Worm (Caenorhabditis elegans) whole organism, L4 larva: ENCODE results near the gene W05E10.2.

Experiments used
- jun-1 ChIP-seq: fragments of 150-350 bp; optimal IDR thresholded peaks from 2 replicates; lab custom pipeline; 2014; ENCODE audit warnings: missing biosample characterization, missing genetic modification reagents, missing genetic modification characterization
- nhr-11 ChIP-seq: fragments of 150-350 bp; optimal IDR thresholded peaks from 2 replicates; lab custom pipeline; 2014; ENCODE audit warnings: missing biosample characterization, missing genetic modification characterization
- nhr-42 ChIP-seq: fragments of 200-800 bp; sonication (Bioruptor generic); IDR thresholded peaks from 2 replicates; pipeline ENCODE4 v1.3.6; 2022; ENCODE audit warnings: missing genetic modification characterization, missing compliant biosample characterization
- pqm-1 ChIP-seq: sonication (generic microtip); optimal IDR thresholded peaks from 2 replicates; lab custom pipeline; 2017; ENCODE audit warnings: missing biosample characterization, missing genetic modification characterization
- snpc-4 ChIP-seq: fragments of 150-350 bp; optimal IDR thresholded peaks from 2 replicates; lab custom pipeline; 2014; ENCODE audit warnings: missing biosample characterization, missing genetic modification characterization
- spr-3 ChIP-seq: fragments of 200-800 bp; sonication (Bioruptor generic); optimal IDR thresholded peaks from 2 replicates; lab custom pipeline; 2018; ENCODE audit warnings: mild to moderate bottlenecking, missing genetic modification characterization, missing compliant biosample characterization
- zag-1 ChIP-seq: fragments of 150-350 bp; optimal IDR thresholded peaks from 2 replicates; lab custom pipeline; 2014; ENCODE audit warnings: missing biosample characterization, missing genetic modification characterization
- zfp-3 ChIP-seq: fragments of 200-800 bp; sonication (Bioruptor generic); conservative IDR thresholded peaks from 2 replicates; pipeline ENCODE4 v1.3.6; 2022; ENCODE audit warnings: missing genetic modification reagents, missing genetic modification characterization, missing compliant biosample characterization

- no peak for TF ChIP-seq nhr-11 (tag; lab: Kevin White, UChicago)
- TF ChIP-seq jun-1 (tag; lab: Kevin White, UChicago) = no peak
- no peak for TF ChIP-seq snpc-4 (tag; lab: Kevin White, UChicago)
- no peak for TF ChIP-seq nhr-42
- no peak for TF ChIP-seq spr-3
- no peak for TF ChIP-seq zag-1
- no peak for TF ChIP-seq pqm-1 (tag; lab: Kevin White, UChicago)
- TF ChIP-seq zfp-3 = no peak
Observed at ce11 chrV:11706353-11706752, 19.4 kb downstream of the W05E10.2 start.
